Fruit fly (Drosophila melanogaster) whole organism, pupa: ENCODE results near the gene CG31937.
A peak's percentile ranks its signal among the peaks of the same experiment; 100 is the strongest.

Experiments used
- CG10348 ChIP-seq: fragments of 200-800 bp; sonication (Bioruptor generic); IDR thresholded peaks from 2 replicates; pipeline ENCODE4 v1.3.6; 2022; ENCODE audit warnings: missing biosample characterization, missing genetic modification characterization
- CG12605 ChIP-seq: fragments of 200-800 bp; sonication (Bioruptor generic); IDR thresholded peaks from 2 replicates; pipeline ENCODE4 v1.3.6; 2022; ENCODE audit warnings: missing biosample characterization, missing genetic modification characterization
- CG13204 ChIP-seq: fragments of 200-800 bp; sonication (Bioruptor generic); optimal IDR thresholded peaks from 2 replicates; lab custom pipeline; 2018; ENCODE audit warnings: missing biosample characterization, mild to moderate bottlenecking, missing genetic modification characterization, moderate library complexity
- CG14655 ChIP-seq: fragments of 200-800 bp; sonication (Bioruptor generic); optimal IDR thresholded peaks from 3 replicates; lab custom pipeline; 2017; ENCODE audit warnings: mild to moderate bottlenecking, missing biosample characterization, missing genetic modification reagents, missing genetic modification characterization
- CG15710 ChIP-seq: fragments of 200-800 bp; sonication (Bioruptor generic); optimal IDR thresholded peaks from 2 replicates; lab custom pipeline; 2018; ENCODE audit warnings: missing biosample characterization, mild to moderate bottlenecking, missing genetic modification characterization, moderate library complexity
- CG17806 ChIP-seq: fragments of 200-800 bp; sonication (Bioruptor generic); optimal IDR thresholded peaks from 2 replicates; lab custom pipeline; 2018; ENCODE audit warnings: missing biosample characterization, mild to moderate bottlenecking, missing genetic modification characterization, moderate library complexity
- CG32121 ChIP-seq: fragments of 200-800 bp; sonication (Bioruptor generic); IDR thresholded peaks from 2 replicates; pipeline ENCODE4 v1.3.6; 2022; ENCODE audit warnings: missing biosample characterization, missing genetic modification characterization
- CG34367 ChIP-seq: fragments of 200-800 bp; sonication (Bioruptor generic); optimal IDR thresholded peaks from 2 replicates; lab custom pipeline; 2018; ENCODE audit warnings: missing biosample characterization, mild to moderate bottlenecking, missing genetic modification characterization
- CG4496 ChIP-seq: fragments of 200-800 bp; sonication (Bioruptor generic); IDR thresholded peaks from 3 replicates; pipeline ENCODE4 v1.3.6; 2022; ENCODE audit warnings: missing biosample characterization, missing genetic modification characterization
- CG8159 ChIP-seq: fragments of 200-800 bp; sonication (Bioruptor generic); optimal IDR thresholded peaks from 3 replicates; lab custom pipeline; 2018; ENCODE audit warnings: missing biosample characterization, mild to moderate bottlenecking, missing genetic modification characterization, moderate library complexity
- CG8301 ChIP-seq: fragments of 200-800 bp; sonication (Bioruptor generic); optimal IDR thresholded peaks from 2 replicates; lab custom pipeline; 2018; ENCODE audit warnings: missing biosample characterization, mild to moderate bottlenecking, missing genetic modification characterization
- CG9948 ChIP-seq: fragments of 200-800 bp; sonication (Bioruptor generic); optimal IDR thresholded peaks from 2 replicates; lab custom pipeline; 2018; ENCODE audit warnings: missing biosample characterization, mild to moderate bottlenecking, missing genetic modification characterization, moderate library complexity
- D1 ChIP-seq: fragments of 200-800 bp; sonication (Bioruptor generic); optimal IDR thresholded peaks from 2 replicates; lab custom pipeline; 2018; ENCODE audit warnings: missing biosample characterization, mild to moderate bottlenecking, missing genetic modification characterization, moderate library complexity
- EcR ChIP-seq: fragments of 200-800 bp; sonication (Bioruptor generic); optimal IDR thresholded peaks from 3 replicates; lab custom pipeline; 2019; ENCODE audit warnings: missing biosample characterization, missing genetic modification characterization, mild to moderate bottlenecking, moderate library complexity, missing genetic modification reagents
- Ets98B ChIP-seq: fragments of 200-800 bp; sonication (Bioruptor generic); IDR thresholded peaks from 2 replicates; pipeline ENCODE4 v1.3.6; 2022; ENCODE audit warnings: missing biosample characterization, missing genetic modification characterization
- Pif1A ChIP-seq: fragments of 200-800 bp; sonication (Bioruptor generic); optimal IDR thresholded peaks from 3 replicates; lab custom pipeline; 2016; ENCODE audit warnings: missing biosample characterization, missing genetic modification characterization
- Pif1B ChIP-seq: fragments of 200-800 bp; sonication (Bioruptor generic); optimal IDR thresholded peaks from 3 replicates; lab custom pipeline; 2016; ENCODE audit warnings: missing biosample characterization, missing genetic modification characterization
- Snoo ChIP-seq: fragments of 200-800 bp; sonication (Bioruptor generic); optimal IDR thresholded peaks from 3 replicates; lab custom pipeline; 2017; ENCODE audit warnings: missing biosample characterization, mild to moderate bottlenecking, missing genetic modification characterization, inconsistent platforms
- fd96Ca ChIP-seq: fragments of 200-800 bp; sonication (Bioruptor generic); IDR thresholded peaks from 3 replicates; pipeline ENCODE4 v1.3.6; 2022; ENCODE audit warnings: missing biosample characterization, missing genetic modification characterization
- gl ChIP-seq: fragments of 200-800 bp; sonication (Bioruptor generic); optimal IDR thresholded peaks from 2 replicates; lab custom pipeline; 2018; ENCODE audit warnings: missing biosample characterization, mild to moderate bottlenecking, missing genetic modification characterization
- rn ChIP-seq: fragments of 200-800 bp; sonication (Bioruptor generic); IDR thresholded peaks from 2 replicates; pipeline ENCODE4 v1.3.6; 2022; ENCODE audit warnings: missing biosample characterization, missing genetic modification characterization

The CG31937 gene

DNA sequence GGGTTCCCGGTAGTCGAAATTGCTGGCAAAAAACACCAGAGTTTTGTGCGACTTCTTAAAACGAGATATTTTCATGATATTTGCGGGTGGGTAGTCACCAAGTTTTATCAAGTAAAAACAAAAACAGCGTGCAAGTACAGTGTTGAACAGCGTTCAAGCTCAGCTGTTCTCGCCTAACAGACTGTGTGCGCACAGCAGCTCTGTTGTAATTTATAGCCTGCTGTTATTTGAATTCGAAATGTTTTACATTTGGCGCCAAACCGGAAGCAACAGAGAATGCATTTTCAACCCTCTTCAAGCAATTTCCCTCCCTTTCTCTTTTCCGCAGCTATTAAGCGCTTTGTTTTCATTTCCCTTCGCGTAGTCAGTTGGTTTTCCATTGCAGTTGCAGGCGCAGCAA, 2.5 kb downstream of the CG31937 start, which contains the start of the genes CG17652 and CG17646:
TSS of gene CG17652 (minus strand) at position 168 of the 400 bp plus-strand sequence.
TSS of gene CG17646 (plus strand) at position 336 of the 400 bp plus-strand sequence.
- TF ChIP-seq CG34367 (tag; lab: Kevin White, UChicago), result no peak
- TF ChIP-seq EcR (GFP tag; lab: Kevin White, UChicago), result peak; percentile 26
- peak; percentile 19; the same call in 1 of the 2 replicates for TF ChIP-seq Ets98B (GFP tag; lab: Robert Waterston, UW)
- peak; percentile 7 for TF ChIP-seq CG8159
- TF ChIP-seq CG13204 (GFP tag; lab: Kevin White, UChicago), result no peak
- TF ChIP-seq Pif1A (GFP tag; lab: Kevin White, UChicago), result no peak

DNA sequence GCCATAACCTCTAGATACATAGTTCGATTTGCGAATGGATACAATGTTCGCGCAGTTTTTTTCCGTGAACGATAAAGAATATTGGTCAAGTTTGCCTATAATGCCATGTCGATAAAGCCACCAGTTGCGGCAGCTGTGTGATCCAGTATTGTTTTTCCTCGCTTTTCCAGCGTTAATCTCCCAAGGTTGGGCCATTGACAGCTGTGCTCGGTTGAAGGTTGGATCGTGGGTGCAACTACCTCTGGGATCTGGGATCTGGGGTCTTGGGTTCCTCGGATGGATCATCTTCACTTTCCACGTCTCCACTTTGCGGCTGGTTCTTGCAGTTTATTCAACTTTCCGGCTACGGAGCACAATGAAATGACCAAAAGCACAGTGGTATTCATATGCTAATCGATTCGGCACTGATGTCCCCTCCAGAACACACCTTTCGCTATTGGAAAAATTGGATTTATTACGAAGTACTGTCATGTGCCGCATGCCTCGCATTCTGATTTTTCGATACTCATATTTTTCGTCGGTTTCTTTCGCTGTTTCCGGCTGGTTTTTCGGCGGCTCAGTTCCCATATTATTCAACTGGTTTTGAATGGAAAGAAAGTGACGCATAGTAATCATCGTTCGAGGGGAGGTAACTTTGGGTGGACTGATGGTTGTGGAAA, 3.6 kb downstream of the CG31937 start:
- TF ChIP-seq CG17806 (tag; lab: Kevin White, UChicago) (no peak), CG10348 (no peak), Pif1A (GFP tag; lab: Kevin White, UChicago) (no peak), fd96Ca (GFP tag; lab: Robert Waterston, UW) (no peak), CG32121 (GFP tag; lab: Robert Waterston, UW) (no peak), EcR (GFP tag; lab: Kevin White, UChicago) (peak; percentile 96)
- TF ChIP-seq, all 21 proteins: peak for 1

DNA sequence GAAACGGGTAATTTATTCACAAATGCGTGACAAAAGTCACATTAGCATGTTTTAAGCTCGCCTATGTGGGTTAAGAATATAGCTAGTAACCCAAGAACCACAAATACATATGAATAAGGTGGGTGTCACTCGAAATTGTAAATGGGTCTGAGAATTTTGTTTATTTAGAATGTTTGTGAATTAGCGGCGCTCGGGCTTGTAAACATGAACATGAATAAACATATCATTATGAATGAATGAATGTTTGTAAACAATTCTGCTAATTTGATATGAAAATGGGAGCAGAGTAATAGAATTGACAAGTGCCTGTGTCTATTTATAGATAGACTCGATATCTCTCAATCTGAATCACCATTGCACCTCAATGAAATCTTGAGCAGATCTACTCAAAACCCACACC, 5.4 kb downstream of the CG31937 start:
- TF ChIP-seq CG17806 (tag; lab: Kevin White, UChicago) (no peak), CG9948 (tag; lab: Kevin White, UChicago) (no peak), D1 (tag; lab: Kevin White, UChicago) (no peak), CG12605 (GFP tag; lab: Robert Waterston, UW) (no peak), Pif1A (GFP tag; lab: Kevin White, UChicago) (no peak), CG32121 (GFP tag; lab: Robert Waterston, UW) (no peak), CG4496 (GFP tag; lab: Robert Waterston, UW) (no peak), CG13204 (GFP tag; lab: Kevin White, UChicago) (no peak), gl (tag; lab: Kevin White, UChicago) (no peak)

DNA sequence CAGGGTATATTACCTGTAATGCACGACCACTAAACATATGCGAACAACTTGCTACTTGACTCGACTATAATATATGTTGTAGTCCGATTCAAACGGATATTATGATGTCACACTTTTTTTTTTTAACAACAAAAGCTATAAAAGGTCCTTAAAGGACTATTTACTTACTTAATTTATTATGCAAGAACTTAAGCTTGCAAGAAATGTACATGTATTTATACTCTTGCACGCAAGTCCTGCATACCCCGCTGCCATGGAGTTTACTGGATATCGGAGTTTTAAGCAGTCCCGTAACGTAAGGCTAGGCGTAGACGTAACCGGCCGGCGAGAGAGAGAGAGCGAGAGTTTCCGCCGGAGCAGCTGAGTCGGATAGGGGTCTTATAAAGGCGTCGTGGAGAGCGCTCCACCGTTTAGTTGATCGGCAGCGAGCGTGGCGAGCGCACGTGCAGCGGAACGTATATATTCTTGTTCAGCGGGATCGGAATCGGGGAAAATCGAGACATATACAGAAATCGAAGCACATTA, 7.4 kb downstream of the CG31937 start:
- TF ChIP-seq CG15710 (peak; percentile 76), CG14655 (GFP tag; lab: Kevin White, UChicago) (peak; percentile 96), CG13204 (GFP tag; lab: Kevin White, UChicago) (no peak), fd96Ca (GFP tag; lab: Robert Waterston, UW) (peak; percentile 94), Ets98B (GFP tag; lab: Robert Waterston, UW) (peak; percentile 94), D1 (tag; lab: Kevin White, UChicago) (peak; percentile 78), CG8301 (tag; lab: Kevin White, UChicago) (peak; percentile 97), CG17806 (tag; lab: Kevin White, UChicago) (peak; percentile 77), Pif1B (GFP tag; lab: Kevin White, UChicago) (peak; percentile 93), CG9948 (tag; lab: Kevin White, UChicago) (peak; percentile 86), CG4496 (GFP tag; lab: Robert Waterston, UW) (peak; percentile 92), Pif1A (GFP tag; lab: Kevin White, UChicago) (peak; percentile 95), CG12605 (GFP tag; lab: Robert Waterston, UW) (peak; percentile 79), CG34367 (tag; lab: Kevin White, UChicago) (peak; percentile 60), Snoo (tag; lab: Kevin White, UChicago) (peak; percentile 50), gl (tag; lab: Kevin White, UChicago) (peak; percentile 42), EcR (GFP tag; lab: Kevin White, UChicago) (no peak), rn (GFP tag; lab: Robert Waterston, UW) (peak; percentile 93), CG32121 (GFP tag; lab: Robert Waterston, UW) (peak; percentile 96), CG10348 (peak; percentile 81; the same call in 1 of the 2 replicates), CG8159 (peak; percentile 78)

DNA sequence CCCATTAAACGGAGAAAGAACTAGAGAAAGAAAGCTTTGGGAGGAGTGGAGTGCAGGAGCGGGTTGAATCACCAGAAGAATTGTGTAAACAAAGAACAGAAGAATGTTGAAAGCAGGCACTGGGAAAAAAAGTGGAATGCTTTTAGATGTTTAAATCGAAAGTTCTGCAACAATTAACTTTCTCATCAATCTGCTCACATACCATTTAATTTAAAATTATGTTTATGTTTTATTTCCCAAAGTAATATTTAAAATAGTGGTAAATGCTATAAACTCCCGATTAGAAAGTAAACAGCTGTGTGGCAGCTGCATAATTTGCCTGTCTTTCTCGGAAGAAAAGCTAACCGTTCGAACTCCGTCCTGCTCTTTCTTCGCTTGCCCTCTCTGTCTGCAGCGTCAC, 8.4 kb downstream of the CG31937 start:
- TF ChIP-seq Pif1B (GFP tag; lab: Kevin White, UChicago), result no peak
- TF ChIP-seq Pif1A (GFP tag; lab: Kevin White, UChicago), result peak; percentile 40
- TF ChIP-seq CG14655 (GFP tag; lab: Kevin White, UChicago), result peak; percentile 66
- peak; percentile 75 for TF ChIP-seq CG8301 (tag; lab: Kevin White, UChicago)
- TF ChIP-seq fd96Ca (GFP tag; lab: Robert Waterston, UW), result no peak
- peak; percentile 21 for TF ChIP-seq CG17806 (tag; lab: Kevin White, UChicago)
- no peak for TF ChIP-seq D1 (tag; lab: Kevin White, UChicago)
- TF ChIP-seq CG8159, result no peak

DNA sequence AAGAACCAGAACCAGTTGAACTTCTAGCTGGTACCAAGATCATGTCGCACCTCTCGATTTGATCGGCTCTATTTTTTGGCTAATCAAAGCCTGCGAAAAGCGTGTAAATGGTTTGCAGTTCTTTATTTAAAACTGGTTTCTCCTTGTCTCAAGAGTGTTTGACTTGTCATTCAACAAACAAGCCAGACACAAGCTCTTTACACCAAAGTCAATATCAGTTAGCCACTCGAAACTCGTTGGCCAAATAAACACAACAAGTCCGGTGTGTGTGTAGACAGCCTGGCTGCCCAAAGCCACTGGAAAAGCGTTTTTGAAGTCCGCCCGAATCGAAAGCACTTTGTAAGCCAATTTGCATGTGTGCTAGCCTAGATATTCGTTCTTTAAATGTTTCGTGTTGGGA, 10.4 kb downstream of the CG31937 start:
- TF ChIP-seq fd96Ca (GFP tag; lab: Robert Waterston, UW) (no peak), CG4496 (GFP tag; lab: Robert Waterston, UW) (no peak), CG13204 (GFP tag; lab: Kevin White, UChicago) (no peak), CG9948 (tag; lab: Kevin White, UChicago) (no peak)
